Fruit fly (Drosophila melanogaster) whole organism, prepupa: ENCODE measurements around the gene CG17490.

Experiments
- Blimp-1 ChIP-seq: fragments of 200-800 bp; sonication (Bioruptor generic); optimal IDR thresholded peaks from 3 replicates; lab custom pipeline; 2017; ENCODE audit warnings: missing biosample characterization, missing genetic modification characterization, mild to moderate bottlenecking, moderate library complexity, missing genetic modification reagents
- CG11294 ChIP-seq: fragments of 200-800 bp; sonication (Bioruptor generic); IDR thresholded peaks from 2 replicates; pipeline ENCODE4 v1.3.6; 2022; ENCODE audit warnings: missing biosample characterization, missing genetic modification characterization
- CG11762 ChIP-seq: fragments of 200-800 bp; sonication (Bioruptor generic); optimal IDR thresholded peaks from 3 replicates; lab custom pipeline; 2016; ENCODE audit warnings: missing biosample characterization, missing genetic modification characterization; ENCODE audit not compliant: insufficient read depth
- CG11902 ChIP-seq: fragments of 200-800 bp; sonication (Bioruptor generic); optimal IDR thresholded peaks from 3 replicates; lab custom pipeline; 2016; ENCODE audit warnings: missing biosample characterization, missing genetic modification characterization
- CG15336 ChIP-seq: fragments of 200-800 bp; sonication (Bioruptor generic); IDR thresholded peaks from 2 replicates; pipeline ENCODE4 v1.3.6; 2022; ENCODE audit warnings: missing biosample characterization, missing genetic modification characterization
- CG3032 ChIP-seq: fragments of 200-800 bp; optimal IDR thresholded peaks from 2 replicates; lab custom pipeline; 2019; ENCODE audit warnings: missing biosample characterization, mild to moderate bottlenecking, missing genetic modification characterization, moderate library complexity
- CG31627 ChIP-seq: fragments of 200-800 bp; sonication (Bioruptor generic); optimal IDR thresholded peaks from 3 replicates; lab custom pipeline; 2016; ENCODE audit warnings: missing biosample characterization, missing genetic modification characterization
- CG32006 ChIP-seq: fragments of 200-800 bp; sonication (Bioruptor generic); optimal IDR thresholded peaks from 3 replicates; lab custom pipeline; 2017; ENCODE audit warnings: missing biosample characterization, mild to moderate bottlenecking, missing genetic modification characterization
- CG3919 ChIP-seq: fragments of 200-800 bp; sonication (Bioruptor generic); optimal IDR thresholded peaks from 3 replicates; lab custom pipeline; 2016; ENCODE audit warnings: missing biosample characterization, missing genetic modification characterization
- CG6792 ChIP-seq: fragments of 200-800 bp; sonication (Bioruptor generic); optimal IDR thresholded peaks from 3 replicates; lab custom pipeline; 2016; ENCODE audit warnings: missing biosample characterization, missing genetic modification characterization
- CG8119 ChIP-seq: fragments of 200-800 bp; sonication (Bioruptor generic); IDR thresholded peaks from 3 replicates; pipeline ENCODE4 v1.3.6; 2022; ENCODE audit warnings: missing biosample characterization, missing genetic modification characterization
- Eip75B ChIP-seq: fragments of 200-800 bp; sonication (Bioruptor generic); optimal IDR thresholded peaks from 3 replicates; lab custom pipeline; 2016; ENCODE audit warnings: missing biosample characterization, missing genetic modification characterization
- Eip78C ChIP-seq: fragments of 200-800 bp; sonication (Bioruptor generic); peaks from one replicate; lab custom pipeline; 2016; ENCODE audit warnings: missing biosample characterization, missing genetic modification characterization
- Ets96B ChIP-seq: fragments of 200-800 bp; optimal IDR thresholded peaks from 2 replicates; lab custom pipeline; 2019; ENCODE audit warnings: missing biosample characterization, mild to moderate bottlenecking, missing genetic modification characterization, moderate library complexity
- Gug ChIP-seq: fragments of 200-800 bp; sonication (Bioruptor generic); IDR thresholded peaks from 2 replicates; pipeline ENCODE4 v1.3.6; 2022; ENCODE audit warnings: missing biosample characterization, missing genetic modification characterization
- Lpt ChIP-seq: fragments of 200-800 bp; sonication (Bioruptor generic); optimal IDR thresholded peaks from 3 replicates; lab custom pipeline; 2016; ENCODE audit warnings: missing biosample characterization, missing genetic modification characterization
- Met ChIP-seq: fragments of 200-800 bp; sonication (Bioruptor generic); optimal IDR thresholded peaks from 3 replicates; lab custom pipeline; 2016; ENCODE audit warnings: missing biosample characterization, missing genetic modification characterization
- OdsH ChIP-seq: fragments of 200-800 bp; sonication (Bioruptor generic); optimal IDR thresholded peaks from 3 replicates; lab custom pipeline; 2016; ENCODE audit warnings: missing biosample characterization, missing genetic modification characterization
- Smox ChIP-seq: fragments of 200-800 bp; sonication (Bioruptor generic); optimal IDR thresholded peaks from 3 replicates; lab custom pipeline; 2016; ENCODE audit warnings: missing biosample characterization, missing genetic modification characterization
- Sox102F ChIP-seq: fragments of 200-800 bp; sonication (Bioruptor generic); optimal IDR thresholded peaks from 2 replicates; lab custom pipeline; 2016; ENCODE audit warnings: missing biosample characterization, mild to moderate bottlenecking, missing genetic modification characterization
- acj6 ChIP-seq: fragments of 200-800 bp; sonication (Bioruptor generic); optimal IDR thresholded peaks from 3 replicates; lab custom pipeline; 2016; ENCODE audit warnings: missing biosample characterization, missing genetic modification characterization
- cyc ChIP-seq: fragments of 200-800 bp; sonication (Bioruptor generic); optimal IDR thresholded peaks from 3 replicates; lab custom pipeline; 2016; ENCODE audit warnings: missing biosample characterization, missing genetic modification characterization
- dac ChIP-seq: fragments of 200-800 bp; sonication (Bioruptor generic); optimal IDR thresholded peaks from 2 replicates; lab custom pipeline; 2017; ENCODE audit warnings: missing biosample characterization, mild to moderate bottlenecking, missing genetic modification characterization
- esn ChIP-seq: fragments of 200-800 bp; sonication (Bioruptor generic); optimal IDR thresholded peaks from 2 replicates; lab custom pipeline; 2016; ENCODE audit warnings: missing biosample characterization, mild to moderate bottlenecking, missing genetic modification characterization, moderate library complexity
- fd85E ChIP-seq: fragments of 200-800 bp; sonication (Bioruptor generic); optimal IDR thresholded peaks from 3 replicates; lab custom pipeline; 2016; ENCODE audit warnings: missing biosample characterization, missing genetic modification characterization
- fkh ChIP-seq: fragments of 200-800 bp; sonication (Bioruptor generic); optimal IDR thresholded peaks from 3 replicates; lab custom pipeline; 2017; ENCODE audit warnings: missing biosample characterization, mild to moderate bottlenecking, missing genetic modification characterization, moderate library complexity
- lz ChIP-seq: fragments of 200-800 bp; sonication (Bioruptor generic); optimal IDR thresholded peaks from 3 replicates; lab custom pipeline; 2016; ENCODE audit warnings: missing biosample characterization, missing genetic modification characterization
- net ChIP-seq: fragments of 200-800 bp; sonication (Bioruptor generic); optimal IDR thresholded peaks from 3 replicates; lab custom pipeline; 2016; ENCODE audit warnings: missing biosample characterization, missing genetic modification characterization
- salr ChIP-seq, 2 experiments: fragments of 200-800 bp; sonication (Bioruptor generic); optimal IDR thresholded peaks; 3 replicates each; lab custom pipeline; 2016 to 2018; ENCODE audit warnings: missing biosample characterization in 2 of 2, missing genetic modification characterization in 2 of 2, mild to moderate bottlenecking in 1 of 2
- spab ChIP-seq: fragments of 200-800 bp; sonication (Bioruptor generic); optimal IDR thresholded peaks from 2 replicates; lab custom pipeline; 2017; ENCODE audit warnings: missing biosample characterization, mild to moderate bottlenecking, missing genetic modification characterization, missing genetic modification reagents
- ss ChIP-seq, 2 experiments: fragments of 200-800 bp; sonication (Bioruptor generic); optimal IDR thresholded peaks; 2 replicates in 1 of 2; 3 replicates in 1 of 2; lab custom pipeline; 2017 to 2018; ENCODE audit warnings: mild to moderate bottlenecking in 2 of 2, missing biosample characterization in 2 of 2, missing genetic modification characterization in 2 of 2, moderate library complexity in 1 of 2
- vri ChIP-seq: fragments of 200-800 bp; sonication (Bioruptor generic); optimal IDR thresholded peaks from 3 replicates; lab custom pipeline; 2016; ENCODE audit warnings: missing biosample characterization, mild to moderate bottlenecking, missing genetic modification characterization

Gene CG17490

dm6 chr2L:22569530-22569929 lies 32.1 kb downstream of the CG17490 start:
- TF ChIP-seq fd85E: no peak
- no peak for TF ChIP-seq cyc
- TF ChIP-seq OdsH: no peak
- TF ChIP-seq CG6792 (GFP tag; lab: Kevin White, UChicago): no peak
- TF ChIP-seq CG31627: no peak
- no peak for TF ChIP-seq Eip75B (GFP tag; lab: Kevin White, UChicago)
- TF ChIP-seq Lpt (GFP tag; lab: Kevin White, UChicago): no peak
- no peak for TF ChIP-seq fkh (GFP tag; lab: Kevin White, UChicago)
- no peak for TF ChIP-seq esn (GFP tag; lab: Kevin White, UChicago)
- no peak for TF ChIP-seq vri (GFP tag; lab: Kevin White, UChicago)
- no peak for TF ChIP-seq spab (GFP tag; lab: Kevin White, UChicago)
- TF ChIP-seq net (GFP tag; lab: Kevin White, UChicago): no peak
- TF ChIP-seq Met (GFP tag; lab: Kevin White, UChicago): no peak
- TF ChIP-seq CG3032: no peak
- TF ChIP-seq lz (GFP tag; lab: Kevin White, UChicago): no peak
- no peak for TF ChIP-seq dac (GFP tag; lab: Kevin White, UChicago)
- TF ChIP-seq, all 60 proteins: peak for 0

dm6 chr2L:22570066-22570465 lies 32.6 kb downstream of the CG17490 start:
- TF ChIP-seq CG11762 (GFP tag; lab: Kevin White, UChicago) (no peak), Lpt (GFP tag; lab: Kevin White, UChicago) (no peak), Eip75B (GFP tag; lab: Kevin White, UChicago) (no peak), esn (GFP tag; lab: Kevin White, UChicago) (no peak), Blimp-1 (no peak)

- TF ChIP-seq Eip78C (GFP tag; lab: Kevin White, UChicago) (no peak), acj6 (GFP tag; lab: Kevin White, UChicago) (no peak), CG11902 (GFP tag; lab: Kevin White, UChicago) (no peak), ss (GFP tag; optimal IDR thresholded peaks at IDR 0.05; lab: Kevin White, UChicago) (no peak), Eip75B (GFP tag; lab: Kevin White, UChicago) (no peak), spab (GFP tag; lab: Kevin White, UChicago) (no peak), Gug (no peak), CG11762 (GFP tag; lab: Kevin White, UChicago) (no peak), Sox102F (GFP tag; lab: Kevin White, UChicago) (no peak), fd85E (no peak)
- TF ChIP-seq, all 60 proteins: peak for 0
Observed at dm6 chr2L:22574314-22574713, 36.8 kb downstream of the CG17490 start.

- TF ChIP-seq spab (GFP tag; lab: Kevin White, UChicago) (no peak), CG32006 (GFP tag; lab: Kevin White, UChicago) (no peak), CG3919 (GFP tag; lab: Kevin White, UChicago) (no peak), Eip78C (GFP tag; lab: Kevin White, UChicago) (no peak), Ets96B (tag; lab: Kevin White, UChicago) (no peak), CG15336 (GFP tag; lab: Robert Waterston, UW) (no peak), salr (GFP tag; optimal IDR thresholded peaks at IDR 0.05; lab: Kevin White, UChicago) (no peak), Smox (GFP tag; lab: Kevin White, UChicago) (no peak), CG11762 (GFP tag; lab: Kevin White, UChicago) (no peak), Lpt (GFP tag; lab: Kevin White, UChicago) (no peak)
Observed at dm6 chr2L:22575346-22575745, 37.9 kb downstream of the CG17490 start.

dm6 chr2L:22577875-22578274 lies 40.4 kb downstream of the CG17490 start:
- TF ChIP-seq Gug (no peak), Eip78C (GFP tag; lab: Kevin White, UChicago) (no peak), CG11294 (GFP tag; lab: Robert Waterston, UW) (no peak), vri (GFP tag; lab: Kevin White, UChicago) (no peak), CG8119 (GFP tag; lab: Robert Waterston, UW) (no peak)
